Worm (Caenorhabditis elegans): ENCODE results near the gene W07G4.2.

- TF ChIP-seq cog-1 (tag; optimal IDR thresholded peaks at IDR 0.05) (no peak), T22C8.4 (GFP tag; IDR thresholded peaks at IDR 0.05) (no peak), med-1 (GFP tag; optimal IDR thresholded peaks at IDR 0.05; ENCODE audit: insufficient read depth) (no peak), tab-1 (GFP tag; IDR thresholded peaks at IDR 0.05) (no peak), flt-1 (GFP tag; IDR thresholded peaks at IDR 0.05) (no peak), ref-1 (GFP tag; conservative IDR thresholded peaks at IDR 0.05) (no peak), ztf-23 (GFP tag; IDR thresholded peaks at IDR 0.05) (no peak)
Observed at ce11 chrV:13000068-13000467, 36.3 kb downstream of the W07G4.2 start.

Measured in whole organism, midembryonic.